Worm (Caenorhabditis elegans) whole organism, young adult: Measurements from ENCODE around the gene ZK863.8.

Experiments
- B0261.1 ChIP-seq: sonication (generic microtip); optimal IDR thresholded peaks from 2 replicates; lab custom pipeline; 2016; ENCODE audit warnings: mild to moderate bottlenecking, missing genetic modification characterization, moderate library complexity, missing compliant biosample characterization
- C06A6.2 ChIP-seq: fragments of 200-800 bp; sonication (Bioruptor generic); conservative IDR thresholded peaks from 2 replicates; pipeline ENCODE4 v1.3.6; 2022; ENCODE audit warnings: missing genetic modification characterization, missing compliant biosample characterization
- D2030.7 ChIP-seq: fragments of 200-800 bp; sonication (Bioruptor generic); IDR thresholded peaks from 2 replicates; pipeline ENCODE4 v1.3.6; 2022; ENCODE audit warnings: missing genetic modification reagents, missing genetic modification characterization, missing compliant biosample characterization
- F33H1.4 ChIP-seq: fragments of 200-800 bp; sonication (Bioruptor generic); IDR thresholded peaks from 2 replicates; pipeline ENCODE4 v1.3.6; 2022; ENCODE audit warnings: missing genetic modification reagents, missing genetic modification characterization, missing compliant biosample characterization
- F39B2.1 ChIP-seq: fragments of 200-800 bp; sonication (Bioruptor generic); IDR thresholded peaks from 2 replicates; pipeline ENCODE4 v1.3.6; 2022; ENCODE audit warnings: missing genetic modification reagents, missing genetic modification characterization, missing compliant biosample characterization
- F49E8.2 ChIP-seq: sonication (generic microtip); optimal IDR thresholded peaks from 3 replicates; lab custom pipeline; 2017; ENCODE audit warnings: missing genetic modification characterization, mild to moderate bottlenecking, missing compliant biosample characterization, antibody characterized with exemption, moderate library complexity; ENCODE audit not compliant: insufficient read depth
- F57A8.1 ChIP-seq: fragments of 200-800 bp; sonication (Bioruptor generic); optimal IDR thresholded peaks from 2 replicates; lab custom pipeline; 2018; ENCODE audit warnings: mild to moderate bottlenecking, missing genetic modification characterization, moderate library complexity, missing compliant biosample characterization
- K11D2.4 ChIP-seq: fragments of 200-800 bp; sonication (Bioruptor generic); IDR thresholded peaks from 2 replicates; pipeline ENCODE4 v1.3.6; 2022; ENCODE audit warnings: missing genetic modification reagents, missing genetic modification characterization, missing compliant biosample characterization
- K12H6.12 ChIP-seq: fragments of 200-800 bp; sonication (Bioruptor generic); optimal IDR thresholded peaks from 2 replicates; lab custom pipeline; 2018; ENCODE audit warnings: mild to moderate bottlenecking, missing genetic modification characterization, missing compliant biosample characterization
- Y53F4B.3 ChIP-seq: fragments of 200-800 bp; sonication (Bioruptor generic); IDR thresholded peaks from 2 replicates; pipeline ENCODE4 v1.3.6; 2022; ENCODE audit warnings: missing genetic modification reagents, missing genetic modification characterization, missing compliant biosample characterization
- Y67H2A.10 ChIP-seq: fragments of 200-800 bp; sonication (Bioruptor generic); conservative IDR thresholded peaks from 2 replicates; pipeline ENCODE4 v1.3.6; 2022; ENCODE audit warnings: missing genetic modification reagents, missing genetic modification characterization, missing compliant biosample characterization
- Y95B8A.8 ChIP-seq: fragments of 200-800 bp; sonication (Bioruptor generic); IDR thresholded peaks from 2 replicates; pipeline ENCODE4 v1.3.6; 2022; ENCODE audit warnings: missing genetic modification reagents, missing genetic modification characterization, missing compliant biosample characterization
- ZK185.1 ChIP-seq: sonication (generic microtip); optimal IDR thresholded peaks from 2 replicates; lab custom pipeline; 2016; ENCODE audit warnings: mild to moderate bottlenecking, missing genetic modification characterization, missing compliant biosample characterization; ENCODE audit not compliant: poor library complexity, severe bottlenecking
- ama-1 ChIP-seq, 3 experiments: fragments of 150-350 bp in 1 of 3; sonication (generic microtip) in 2 of 3; optimal IDR thresholded peaks; 2 replicates each; lab custom pipeline; 2014 to 2018; ENCODE audit warnings: missing biosample characterization in 2 of 3, missing genetic modification characterization in 2 of 3, missing genetic modification reagents in 2 of 3
- attf-3 ChIP-seq: fragments of 200-800 bp; sonication (Bioruptor generic); conservative IDR thresholded peaks from 2 replicates; pipeline ENCODE4 v1.3.6; 2022; ENCODE audit warnings: missing genetic modification reagents, missing genetic modification characterization, missing compliant biosample characterization
- cebp-1 ChIP-seq, 2 experiments: fragments of 200-800 bp in 1 of 2; sonication (Bioruptor generic) in 1 of 2; sonication (generic microtip) in 1 of 2; IDR thresholded peaks in 1 of 2; optimal IDR thresholded peaks in 1 of 2; 2 replicates each; pipeline versions ENCODE4 v1.3.6 to Lab custom; 2017 to 2022; ENCODE audit warnings: missing compliant biosample characterization in 2 of 2, missing genetic modification characterization in 2 of 2, mild to moderate bottlenecking in 1 of 2, missing genetic modification reagents in 1 of 2, moderate library complexity in 1 of 2
- ceh-100 ChIP-seq: fragments of 200-800 bp; sonication (Bioruptor generic); IDR thresholded peaks from 2 replicates; pipeline ENCODE4 v1.3.6; 2022; ENCODE audit warnings: missing genetic modification reagents, missing genetic modification characterization, missing compliant biosample characterization
- ceh-58 ChIP-seq: fragments of 200-800 bp; sonication (Bioruptor generic); IDR thresholded peaks from 2 replicates; pipeline ENCODE4 v1.3.6; 2022; ENCODE audit warnings: missing genetic modification characterization, missing compliant biosample characterization
- chd-7 ChIP-seq: sonication (generic microtip); optimal IDR thresholded peaks from 2 replicates; lab custom pipeline; 2016; ENCODE audit warnings: mild to moderate bottlenecking, missing genetic modification characterization, moderate library complexity, missing compliant biosample characterization
- efl-1 ChIP-seq: fragments of 150-350 bp; optimal IDR thresholded peaks from 2 replicates; lab custom pipeline; 2014; ENCODE audit warnings: missing biosample characterization, missing genetic modification reagents, missing genetic modification characterization
- fkh-3 ChIP-seq: sonication (generic microtip); optimal IDR thresholded peaks from 2 replicates; lab custom pipeline; 2016; ENCODE audit warnings: mild to moderate bottlenecking, missing genetic modification characterization, missing compliant biosample characterization
- gei-17 ChIP-seq: fragments of 200-800 bp; sonication (Bioruptor generic); optimal IDR thresholded peaks from 2 replicates; lab custom pipeline; 2018; ENCODE audit warnings: mild to moderate bottlenecking, missing genetic modification characterization, missing compliant biosample characterization
- hlh-26 ChIP-seq: fragments of 200-800 bp; sonication (Bioruptor generic); conservative IDR thresholded peaks from 2 replicates; pipeline ENCODE4 v1.3.6; 2022; ENCODE audit warnings: missing genetic modification reagents, missing genetic modification characterization, missing compliant biosample characterization
- hmg-1.2 ChIP-seq: fragments of 200-800 bp; sonication (Bioruptor generic); IDR thresholded peaks from 2 replicates; pipeline ENCODE4 v1.3.6; 2022; ENCODE audit warnings: missing genetic modification reagents, missing genetic modification characterization, missing compliant biosample characterization
- lin-26 ChIP-seq: fragments of 200-800 bp; sonication (Bioruptor generic); IDR thresholded peaks from 2 replicates; pipeline ENCODE4 v1.3.6; 2022; ENCODE audit warnings: missing genetic modification reagents, missing genetic modification characterization, missing compliant biosample characterization
- lin-40 ChIP-seq: sonication (generic microtip); optimal IDR thresholded peaks from 2 replicates; lab custom pipeline; 2016; ENCODE audit warnings: missing genetic modification characterization, mild to moderate bottlenecking, missing compliant biosample characterization, missing genotype, missing genetic modification reagents
- lin-54 ChIP-seq: fragments of 200-800 bp; sonication (Bioruptor generic); optimal IDR thresholded peaks from 2 replicates; lab custom pipeline; 2018; ENCODE audit warnings: mild to moderate bottlenecking, missing genetic modification characterization, missing compliant biosample characterization
- lsl-1 ChIP-seq: fragments of 200-800 bp; sonication (Bioruptor generic); optimal IDR thresholded peaks from 2 replicates; lab custom pipeline; 2018; ENCODE audit warnings: mild to moderate bottlenecking, missing genetic modification characterization, moderate library complexity, missing compliant biosample characterization
- madf-6 ChIP-seq: fragments of 200-800 bp; sonication (Bioruptor generic); IDR thresholded peaks from 2 replicates; pipeline ENCODE4 v1.3.6; 2022; ENCODE audit warnings: missing genetic modification reagents, missing genetic modification characterization, missing compliant biosample characterization
- madf-8 ChIP-seq: fragments of 200-800 bp; sonication (Bioruptor generic); conservative IDR thresholded peaks from 2 replicates; pipeline ENCODE4 v1.3.6; 2022; ENCODE audit warnings: missing genetic modification reagents, missing genetic modification characterization, missing compliant biosample characterization
- mcd-1 ChIP-seq: fragments of 200-800 bp; sonication (Bioruptor generic); IDR thresholded peaks from 2 replicates; pipeline ENCODE4 v1.3.6; 2022; ENCODE audit warnings: missing genetic modification reagents, missing genetic modification characterization, missing compliant biosample characterization
- nhr-120 ChIP-seq: fragments of 200-800 bp; sonication (Bioruptor generic); IDR thresholded peaks from 2 replicates; pipeline ENCODE4 v1.3.6; 2022; ENCODE audit warnings: missing genetic modification characterization, missing compliant biosample characterization
- nhr-179 ChIP-seq: sonication (generic microtip); optimal IDR thresholded peaks from 2 replicates; lab custom pipeline; 2016; ENCODE audit warnings: mild to moderate bottlenecking, missing genetic modification characterization, missing compliant biosample characterization
- nhr-80 ChIP-seq: sonication (generic microtip); optimal IDR thresholded peaks from 2 replicates; lab custom pipeline; 2016; ENCODE audit warnings: missing genetic modification characterization, missing compliant biosample characterization
- pbrm-1 ChIP-seq: fragments of 200-800 bp; sonication (Bioruptor generic); IDR thresholded peaks from 2 replicates; pipeline ENCODE4 v1.3.6; 2022; ENCODE audit warnings: missing genetic modification reagents, missing genetic modification characterization, missing compliant biosample characterization
- sdz-38 ChIP-seq: sonication (generic microtip); optimal IDR thresholded peaks from 2 replicates; lab custom pipeline; 2016; ENCODE audit warnings: missing genotype, missing genetic modification characterization, missing compliant biosample characterization
- snpc-3.4 ChIP-seq: sonication (generic microtip); optimal IDR thresholded peaks from 2 replicates; lab custom pipeline; 2017; ENCODE audit warnings: missing genetic modification characterization, mild to moderate bottlenecking, missing compliant biosample characterization, antibody characterized with exemption, moderate library complexity, missing genotype, missing genetic modification reagents
- somi-1 ChIP-seq: fragments of 200-800 bp; sonication (Bioruptor generic); optimal IDR thresholded peaks from 2 replicates; lab custom pipeline; 2018; ENCODE audit warnings: mild to moderate bottlenecking, missing genetic modification characterization, missing compliant biosample characterization
- tbp1 ChIP-seq: fragments of 200-800 bp; sonication (Bioruptor generic); optimal IDR thresholded peaks from 2 replicates; lab custom pipeline; 2018; ENCODE audit warnings: mild to moderate bottlenecking, missing genetic modification characterization, missing compliant biosample characterization
- tbx-9 ChIP-seq: sonication (generic microtip); optimal IDR thresholded peaks from 2 replicates; lab custom pipeline; 2016; ENCODE audit warnings: borderline replicate concordance, missing genetic modification characterization, inconsistent platforms, missing compliant biosample characterization
- ztf-18 ChIP-seq: sonication (generic microtip); optimal IDR thresholded peaks from 2 replicates; lab custom pipeline; 2016; ENCODE audit warnings: missing genotype, mild to moderate bottlenecking, missing genetic modification characterization, missing compliant biosample characterization
- ztf-25 ChIP-seq: fragments of 200-800 bp; sonication (Bioruptor generic); IDR thresholded peaks from 2 replicates; pipeline ENCODE4 v1.3.6; 2022; ENCODE audit warnings: missing genetic modification reagents, missing genetic modification characterization, missing compliant biosample characterization
- ztf-3 ChIP-seq: fragments of 200-800 bp; sonication (Bioruptor generic); optimal IDR thresholded peaks from 2 replicates; lab custom pipeline; 2018; ENCODE audit warnings: mild to moderate bottlenecking, missing genetic modification characterization, missing compliant biosample characterization

ZK863.8 gene

ce11 chrV:12190943-12191569 lies 3.7 kb upstream of the ZK863.8 start, which contains the start of gene dpy-30 (continued):
- no peak for TF ChIP-seq sdz-38
- TF ChIP-seq snpc-3.4 (tag; lab: Kevin White, UChicago): peak; percentile 57
- peak; percentile 67 for TF ChIP-seq attf-3 (GFP tag; lab: Robert Waterston, UW)
- TF ChIP-seq F33H1.4 (GFP tag; lab: Robert Waterston, UW): no peak
- TF ChIP-seq K11D2.4: no peak
- TF ChIP-seq F57A8.1: no peak
- no peak for TF ChIP-seq ceh-58 (GFP tag; lab: Robert Waterston, UW)
- peak; percentile 62 for TF ChIP-seq lsl-1 (GFP tag; lab: Kevin White, UChicago)
- no peak for TF ChIP-seq C06A6.2 (GFP tag; lab: Robert Waterston, UW)
- TF ChIP-seq tbp1: peak; percentile 3
- TF ChIP-seq ztf-3: no peak
- TF ChIP-seq efl-1: peak; percentile 12
- TF ChIP-seq madf-6 (GFP tag; lab: Robert Waterston, UW): peak; percentile 38; the same call in 1 of the 2 replicates
- TF ChIP-seq lin-54 (GFP tag; lab: Kevin White, UChicago): peak; percentile 53
- TF ChIP-seq ama-1 (optimal IDR thresholded peaks at IDR 0.05; lab: Kevin White, UChicago): no peak
- no peak for TF ChIP-seq ama-1 (GFP tag; optimal IDR thresholded peaks at IDR 0.05; lab: Kevin White, UChicago)
- no peak for TF ChIP-seq somi-1 (GFP tag; lab: Kevin White, UChicago)
- no peak for TF ChIP-seq Y67H2A.10 (GFP tag; lab: Robert Waterston, UW)
- TF ChIP-seq nhr-80 (tag; lab: Kevin White, UChicago): no peak
- no peak for TF ChIP-seq madf-8
- no peak for TF ChIP-seq ztf-25
- no peak for TF ChIP-seq nhr-179 (tag; lab: Kevin White, UChicago)
- TF ChIP-seq pbrm-1 (GFP tag; lab: Robert Waterston, UW): peak; percentile 44; the same call in 1 of the 2 replicates
- TF ChIP-seq hlh-26: no peak
- no peak for TF ChIP-seq fkh-3 (tag; lab: Kevin White, UChicago)
- 0 out of 2 replicates have a peak, but pooled peaks have one; percentile 18 for TF ChIP-seq mcd-1 (GFP tag; lab: Robert Waterston, UW)
- TF ChIP-seq nhr-120 (GFP tag; lab: Robert Waterston, UW): no peak
- no peak for TF ChIP-seq B0261.1 (tag; lab: Kevin White, UChicago)
- TF ChIP-seq D2030.7: peak; percentile 31; the same call in 1 of the 2 replicates
- peak; percentile 10 for TF ChIP-seq ztf-18
- peak; percentile 60 for TF ChIP-seq F49E8.2 (tag; lab: Kevin White, UChicago)
- no peak for TF ChIP-seq gei-17 (GFP tag; lab: Kevin White, UChicago)
- TF ChIP-seq lin-40 (tag; lab: Kevin White, UChicago): no peak
- no peak for TF ChIP-seq Y53F4B.3 (GFP tag; lab: Robert Waterston, UW)
- TF ChIP-seq lin-26 (GFP tag; lab: Robert Waterston, UW): no peak
- no peak for TF ChIP-seq cebp-1 (GFP tag; IDR thresholded peaks at IDR 0.05; lab: Robert Waterston, UW)
- TF ChIP-seq cebp-1 (tag; optimal IDR thresholded peaks at IDR 0.05; lab: Kevin White, UChicago): peak; percentile 4
- no peak for TF ChIP-seq K12H6.12 (tag; lab: Kevin White, UChicago)
- TF ChIP-seq F39B2.1 (GFP tag; lab: Robert Waterston, UW): no peak
- peak; percentile 86 for TF ChIP-seq hmg-1.2

ce11 chrV:12188830-12189229 lies 1.5 kb upstream of the ZK863.8 start:
- no peak for TF ChIP-seq lin-40 (tag; lab: Kevin White, UChicago)
- no peak for TF ChIP-seq hlh-26
- no peak for TF ChIP-seq ZK185.1 (tag; lab: Kevin White, UChicago)
- TF ChIP-seq ceh-58 (GFP tag; lab: Robert Waterston, UW): no peak
- no peak for TF ChIP-seq tbx-9 (tag; lab: Kevin White, UChicago)
- no peak for TF ChIP-seq chd-7
- TF ChIP-seq F33H1.4 (GFP tag; lab: Robert Waterston, UW): no peak
- no peak for TF ChIP-seq Y53F4B.3 (GFP tag; lab: Robert Waterston, UW)
- TF ChIP-seq Y95B8A.8 (GFP tag; lab: Robert Waterston, UW): no peak
- no peak for TF ChIP-seq gei-17 (GFP tag; lab: Kevin White, UChicago)
- TF ChIP-seq ceh-100 (GFP tag; lab: Robert Waterston, UW): no peak
